Fruit fly (Drosophila melanogaster): ENCODE measurements around the gene CG9328.

The CG9328 gene

DNA sequence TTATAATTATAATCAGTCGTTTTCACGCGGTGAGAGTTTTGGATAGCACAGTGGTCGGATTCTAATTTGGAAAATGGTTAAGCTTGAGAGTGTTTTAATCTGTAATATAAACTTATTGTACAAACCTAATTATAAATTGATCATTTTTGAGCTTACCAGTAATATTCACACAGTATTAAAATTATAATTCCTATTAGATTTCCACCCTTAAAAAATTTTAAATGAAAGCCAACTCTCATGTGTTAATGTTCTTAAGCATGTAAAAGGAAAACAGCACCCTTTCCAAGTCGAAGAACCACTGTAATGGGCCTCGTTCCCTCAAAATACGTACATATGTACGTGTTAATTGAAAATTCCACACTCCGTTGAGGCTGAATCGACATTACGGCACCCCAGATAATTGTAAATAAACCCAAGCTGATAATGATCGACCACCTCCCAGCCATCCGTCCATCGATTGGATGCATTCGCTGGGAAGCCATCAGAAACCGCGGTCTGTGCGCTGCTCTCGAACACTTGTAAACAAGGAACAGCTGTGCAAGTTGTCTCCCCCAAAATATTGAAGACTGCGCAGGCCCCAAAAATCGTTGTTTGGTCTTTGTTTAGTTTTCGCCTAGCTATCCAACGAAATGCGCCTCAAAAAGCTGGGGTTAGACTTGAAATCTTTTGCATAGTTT is 37.6 kb upstream of the CG9328 start:
- TF ChIP-seq Pif1B (GFP tag; optimal IDR thresholded peaks at IDR 0.05) (no peak), CG8301 (tag; optimal IDR thresholded peaks at IDR 0.05) (peak; percentile 33), CG14655 (GFP tag; optimal IDR thresholded peaks at IDR 0.05) (peak; percentile 8), CG17806 (tag; optimal IDR thresholded peaks at IDR 0.05) (peak; percentile 3), CG12605 (GFP tag; IDR thresholded peaks at IDR 0.05) (no peak), Snoo (tag; optimal IDR thresholded peaks at IDR 0.05) (peak; percentile 60), fd96Ca (GFP tag; IDR thresholded peaks at IDR 0.05) (no peak), CG15710 (tag; optimal IDR thresholded peaks at IDR 0.05) (peak; percentile 7), CG8159 (tag; optimal IDR thresholded peaks at IDR 0.05) (peak; percentile 16)

DNA sequence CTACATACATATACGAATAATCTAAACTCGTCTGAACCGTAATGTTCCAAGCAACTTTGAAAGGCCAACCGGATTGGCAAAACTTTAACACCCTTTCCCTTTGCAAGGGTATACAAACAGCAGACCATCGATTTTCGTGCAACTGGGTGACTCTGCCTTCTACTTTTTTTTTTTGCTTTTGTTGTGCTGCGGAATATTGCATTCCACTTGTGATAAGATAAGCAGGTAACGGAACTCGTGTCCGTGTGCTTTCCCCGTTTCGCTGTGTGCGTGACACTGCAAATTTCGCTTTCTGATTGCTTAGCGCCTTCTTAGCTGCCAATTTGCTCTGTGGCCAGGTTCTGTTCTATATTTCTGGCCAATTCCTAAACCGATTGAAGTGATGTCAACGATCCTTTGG is 36.6 kb upstream of the CG9328 start:
- TF ChIP-seq EcR (GFP tag; optimal IDR thresholded peaks at IDR 0.05) = no peak
- no peak for TF ChIP-seq CG34367 (tag; optimal IDR thresholded peaks at IDR 0.05)
- TF ChIP-seq CG15710 (tag; optimal IDR thresholded peaks at IDR 0.05) = no peak
- no peak for TF ChIP-seq CG4496 (GFP tag; IDR thresholded peaks at IDR 0.05)
- TF ChIP-seq D1 (tag; optimal IDR thresholded peaks at IDR 0.05) = no peak
- TF ChIP-seq CG13204 (GFP tag; optimal IDR thresholded peaks at IDR 0.05) = no peak
- no peak for TF ChIP-seq CG32121 (GFP tag; IDR thresholded peaks at IDR 0.05)
- TF ChIP-seq Snoo (tag; optimal IDR thresholded peaks at IDR 0.05) = no peak
- TF ChIP-seq CG8301 (tag; optimal IDR thresholded peaks at IDR 0.05) = no peak
- no peak for TF ChIP-seq Pif1B (GFP tag; optimal IDR thresholded peaks at IDR 0.05)

DNA sequence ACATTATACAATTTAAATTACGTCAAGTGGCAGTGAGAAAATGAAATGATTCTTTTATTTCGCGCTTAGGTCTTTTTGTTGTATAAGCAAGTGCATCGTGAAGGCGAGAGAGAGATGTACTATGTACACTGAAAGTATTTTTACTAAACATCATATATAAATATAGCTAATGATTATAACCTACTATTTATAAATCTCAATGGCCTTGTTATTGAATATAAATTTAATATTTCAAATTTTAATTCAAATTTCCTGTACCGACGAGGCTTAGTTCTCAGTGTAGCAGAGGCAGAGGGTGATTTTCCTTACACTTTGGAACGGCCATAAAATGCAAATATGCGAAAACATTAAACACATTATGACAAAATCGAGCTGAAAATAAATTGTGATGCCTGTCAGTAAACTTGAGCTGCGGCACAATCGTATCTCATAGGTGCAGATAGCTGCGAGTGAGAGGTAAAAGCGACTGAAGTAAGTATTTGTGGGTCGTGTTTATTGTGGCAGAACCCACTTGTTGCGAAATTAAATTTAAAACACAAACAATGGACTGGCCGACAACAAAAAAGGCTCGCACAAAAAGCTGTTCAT is 35.5 kb upstream of the CG9328 start:
- no peak for TF ChIP-seq CG13204 (GFP tag; optimal IDR thresholded peaks at IDR 0.05)
- TF ChIP-seq D1 (tag; optimal IDR thresholded peaks at IDR 0.05) = no peak
- peak; percentile 73 for TF ChIP-seq CG14655 (GFP tag; optimal IDR thresholded peaks at IDR 0.05)
- TF ChIP-seq CG8301 (tag; optimal IDR thresholded peaks at IDR 0.05) = peak; percentile 62
- TF ChIP-seq gl (tag; optimal IDR thresholded peaks at IDR 0.05) = peak; percentile 28
- peak; percentile 74 for TF ChIP-seq Pif1A (GFP tag; optimal IDR thresholded peaks at IDR 0.05)
- peak; percentile 77 for TF ChIP-seq CG15710 (tag; optimal IDR thresholded peaks at IDR 0.05)
- peak; percentile 75 for TF ChIP-seq CG9948 (tag; optimal IDR thresholded peaks at IDR 0.05)
- peak; percentile 83 for TF ChIP-seq CG8159 (tag; optimal IDR thresholded peaks at IDR 0.05)
- TF ChIP-seq CG10348 (GFP tag; IDR thresholded peaks at IDR 0.05) = no peak
- TF ChIP-seq EcR (GFP tag; optimal IDR thresholded peaks at IDR 0.05) = no peak
- peak; percentile 72 for TF ChIP-seq CG17806 (tag; optimal IDR thresholded peaks at IDR 0.05)
- TF ChIP-seq rn (GFP tag; IDR thresholded peaks at IDR 0.05) = 0 out of 2 replicates have a peak, but pooled peaks have one; percentile 44
- TF ChIP-seq Snoo (tag; optimal IDR thresholded peaks at IDR 0.05) = peak; percentile 78
- peak; percentile 77 for TF ChIP-seq CG32121 (GFP tag; IDR thresholded peaks at IDR 0.05)
- TF ChIP-seq Pif1B (GFP tag; optimal IDR thresholded peaks at IDR 0.05) = peak; percentile 73
- peak; percentile 76 for TF ChIP-seq CG4496 (GFP tag; IDR thresholded peaks at IDR 0.05)
- TF ChIP-seq fd96Ca (GFP tag; IDR thresholded peaks at IDR 0.05) = peak; percentile 35; the same call in 1 of the 3 replicates
- peak; percentile 79 for TF ChIP-seq CG12605 (GFP tag; IDR thresholded peaks at IDR 0.05)
- TF ChIP-seq CG34367 (tag; optimal IDR thresholded peaks at IDR 0.05) = peak; percentile 49
- TF ChIP-seq Ets98B (GFP tag; IDR thresholded peaks at IDR 0.05) = peak; percentile 65

DNA sequence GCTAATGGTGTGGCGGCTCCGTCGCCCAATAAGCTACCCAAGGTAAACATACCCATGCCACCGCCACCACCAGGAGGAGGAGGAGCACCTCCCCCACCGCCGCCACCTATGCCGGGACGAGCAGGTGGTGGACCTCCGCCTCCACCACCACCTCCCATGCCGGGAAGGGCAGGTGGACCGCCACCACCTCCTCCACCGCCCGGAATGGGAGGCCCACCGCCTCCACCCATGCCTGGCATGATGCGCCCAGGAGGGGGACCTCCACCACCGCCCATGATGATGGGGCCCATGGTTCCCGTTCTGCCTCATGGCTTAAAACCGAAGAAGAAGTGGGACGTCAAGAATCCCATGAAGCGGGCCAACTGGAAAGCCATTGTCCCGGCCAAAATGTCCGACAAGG is 32.9 kb upstream of the CG9328 start:
- TF ChIP-seq CG8159 (tag; optimal IDR thresholded peaks at IDR 0.05) (no peak), Pif1A (GFP tag; optimal IDR thresholded peaks at IDR 0.05) (no peak), CG4496 (GFP tag; IDR thresholded peaks at IDR 0.05) (no peak), CG13204 (GFP tag; optimal IDR thresholded peaks at IDR 0.05) (no peak), CG32121 (GFP tag; IDR thresholded peaks at IDR 0.05) (no peak), CG10348 (GFP tag; IDR thresholded peaks at IDR 0.05) (no peak), CG8301 (tag; optimal IDR thresholded peaks at IDR 0.05) (no peak), CG12605 (GFP tag; IDR thresholded peaks at IDR 0.05) (no peak), CG17806 (tag; optimal IDR thresholded peaks at IDR 0.05) (no peak), CG14655 (GFP tag; optimal IDR thresholded peaks at IDR 0.05) (no peak)

DNA sequence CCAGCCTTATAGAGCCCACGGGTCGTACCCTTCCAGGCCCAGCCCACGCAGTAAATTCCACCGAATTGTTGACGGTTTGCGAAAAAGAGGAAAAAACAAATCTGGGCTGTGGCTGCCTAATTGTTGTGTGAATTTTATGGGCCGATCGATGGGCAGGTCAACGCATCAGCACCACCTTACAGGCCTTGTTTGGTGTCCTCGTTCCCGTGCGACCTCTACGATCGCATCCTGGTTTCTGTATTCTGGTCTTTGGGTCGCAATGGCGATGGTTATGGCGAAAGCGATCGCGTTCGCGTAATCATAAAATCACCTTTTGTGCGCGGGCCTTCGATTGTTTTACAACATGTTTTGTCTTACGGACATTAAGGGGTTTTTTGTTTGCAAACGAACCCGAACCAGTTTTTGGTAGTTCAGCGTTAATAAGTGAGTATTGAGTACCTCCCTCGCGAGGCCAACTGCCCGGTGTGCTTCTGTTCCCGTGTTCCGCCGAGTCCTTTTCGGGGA is 28.9 kb upstream of the CG9328 start:
- TF ChIP-seq CG34367 (tag; optimal IDR thresholded peaks at IDR 0.05) = no peak
- no peak for TF ChIP-seq EcR (GFP tag; optimal IDR thresholded peaks at IDR 0.05)
- TF ChIP-seq CG10348 (GFP tag; IDR thresholded peaks at IDR 0.05) = no peak
- TF ChIP-seq CG12605 (GFP tag; IDR thresholded peaks at IDR 0.05) = no peak
- TF ChIP-seq CG17806 (tag; optimal IDR thresholded peaks at IDR 0.05) = no peak
- TF ChIP-seq fd96Ca (GFP tag; IDR thresholded peaks at IDR 0.05) = no peak
- TF ChIP-seq Pif1B (GFP tag; optimal IDR thresholded peaks at IDR 0.05) = no peak
- TF ChIP-seq D1 (tag; optimal IDR thresholded peaks at IDR 0.05) = no peak
- TF ChIP-seq CG8159 (tag; optimal IDR thresholded peaks at IDR 0.05) = no peak
- TF ChIP-seq CG9948 (tag; optimal IDR thresholded peaks at IDR 0.05) = no peak
- no peak for TF ChIP-seq CG32121 (GFP tag; IDR thresholded peaks at IDR 0.05)
- no peak for TF ChIP-seq CG14655 (GFP tag; optimal IDR thresholded peaks at IDR 0.05)
- TF ChIP-seq Snoo (tag; optimal IDR thresholded peaks at IDR 0.05) = no peak
- no peak for TF ChIP-seq CG8301 (tag; optimal IDR thresholded peaks at IDR 0.05)
- no peak for TF ChIP-seq CG13204 (GFP tag; optimal IDR thresholded peaks at IDR 0.05)
- no peak for TF ChIP-seq Ets98B (GFP tag; IDR thresholded peaks at IDR 0.05)
- TF ChIP-seq Pif1A (GFP tag; optimal IDR thresholded peaks at IDR 0.05) = no peak
- no peak for TF ChIP-seq rn (GFP tag; IDR thresholded peaks at IDR 0.05)
- TF ChIP-seq CG15710 (tag; optimal IDR thresholded peaks at IDR 0.05) = no peak

Data from whole organism, pupa.